ENCODE assay signal across 5 fruit fly cellular contexts in genomic region chr3L:7510414-7511384, dm6.
A peak's percentile ranks its signal among the peaks of the same experiment; 100 is the strongest.
TF ChIP-seq lines count a peak whose summit lies in the region.

TSS of gene CG7546 (plus strand) at chr3L:7510986.

- TF ChIP-seq CTCF in whole organism, embryonic (GFP tag; optimal IDR thresholded peaks at IDR 0.05; lab: Kevin White, UChicago): no peak

TF ChIP-seq in whole organism, adult, 20 proteins besides CTCF, POLR2A, EP300 and RAD21:
- TF ChIP-seq CG11617 (GFP tag; optimal IDR thresholded peaks at IDR 0.05; lab: Kevin White, UChicago) (no peak), Hr96 (GFP tag; optimal IDR thresholded peaks at IDR 0.05; lab: Kevin White, UChicago) (peak; percentile 23), CG14711 (tag; optimal IDR thresholded peaks at IDR 0.05; lab: Kevin White, UChicago) (peak; percentile 64), pad (GFP tag; optimal IDR thresholded peaks at IDR 0.05; lab: Kevin White, UChicago) (peak; percentile 43), toe (GFP tag; optimal IDR thresholded peaks at IDR 0.05; lab: Kevin White, UChicago) (no peak), CG5204 (GFP tag; optimal IDR thresholded peaks at IDR 0.05; lab: Kevin White, UChicago) (peak; percentile 50), kay (GFP tag; lab: Kevin White, UChicago; ENCODE audit: borderline replicate concordance) (no peak), ovo (GFP tag; optimal IDR thresholded peaks at IDR 0.05; lab: Kevin White, UChicago) (peak; percentile 45), Mnt (GFP tag; optimal IDR thresholded peaks at IDR 0.05; lab: Kevin White, UChicago) (peak; percentile 68), cic (GFP tag; optimal IDR thresholded peaks at IDR 0.05; lab: Kevin White, UChicago) (peak; percentile 12), bab1 (GFP tag; optimal IDR thresholded peaks at IDR 0.05; lab: Kevin White, UChicago) (peak; percentile 25), tj (GFP tag; optimal IDR thresholded peaks at IDR 0.05; lab: Kevin White, UChicago) (peak; percentile 82), CG33017 (tag; optimal IDR thresholded peaks at IDR 0.05; lab: Kevin White, UChicago) (peak; percentile 13)

TF ChIP-seq in whole organism, embryonic, 481 proteins besides CTCF, POLR2A, EP300 and RAD21 (continues in another document):
- TF ChIP-seq CrebB (tag; optimal IDR thresholded peaks at IDR 0.05; lab: Kevin White, UChicago): no peak
- no peak for TF ChIP-seq CG3065 (GFP tag; optimal IDR thresholded peaks at IDR 0.05; lab: Kevin White, UChicago)
- TF ChIP-seq CG2712 (tag; optimal IDR thresholded peaks at IDR 0.05; lab: Kevin White, UChicago): peak; percentile 33
- TF ChIP-seq CG1024 (GFP tag; IDR thresholded peaks at IDR 0.05; lab: Robert Waterston, UW): no peak
- no peak for TF ChIP-seq Doc3 (GFP tag; IDR thresholded peaks at IDR 0.05; lab: Robert Waterston, UW; ENCODE audit: partially characterized antibody)
- no peak for TF ChIP-seq Bdp1 (GFP tag; optimal IDR thresholded peaks at IDR 0.05; lab: Kevin White, UChicago)
- no peak for TF ChIP-seq CG4404 (GFP tag; IDR thresholded peaks at IDR 0.05; lab: Robert Waterston, UW)
- TF ChIP-seq Hand (GFP tag; optimal IDR thresholded peaks at IDR 0.05; lab: Kevin White, UChicago): no peak
- TF ChIP-seq emc (GFP tag; optimal IDR thresholded peaks at IDR 0.05; lab: Kevin White, UChicago): no peak
- TF ChIP-seq Trl (optimal IDR thresholded peaks at IDR 0.05; lab: Kevin White, UChicago): no peak
- no peak for TF ChIP-seq Trl (GFP tag; optimal IDR thresholded peaks at IDR 0.05; lab: Kevin White, UChicago)
- TF ChIP-seq Kr (GFP tag; optimal IDR thresholded peaks at IDR 0.05; lab: Kevin White, UChicago): peak; percentile 54
- peak; percentile 91 for TF ChIP-seq CG4617 (GFP tag; optimal IDR thresholded peaks at IDR 0.05; lab: Kevin White, UChicago; ENCODE audit: borderline replicate concordance)
- TF ChIP-seq NK7.1 (GFP tag; optimal IDR thresholded peaks at IDR 0.05; lab: Kevin White, UChicago): no peak
- TF ChIP-seq CG5953 (GFP tag; IDR thresholded peaks at IDR 0.05; lab: Robert Waterston, UW): no peak
- TF ChIP-seq HHEX (GFP tag; optimal IDR thresholded peaks at IDR 0.05; lab: Kevin White, UChicago): no peak
- TF ChIP-seq eyg (GFP tag; optimal IDR thresholded peaks at IDR 0.05; lab: Kevin White, UChicago): no peak
- TF ChIP-seq CG11398 (GFP tag; optimal IDR thresholded peaks at IDR 0.05; lab: Kevin White, UChicago): no peak
- no peak for TF ChIP-seq CG1647 (GFP tag; optimal IDR thresholded peaks at IDR 0.05; lab: Kevin White, UChicago)
- no peak for TF ChIP-seq CG13624 (GFP tag; optimal IDR thresholded peaks at IDR 0.05; lab: Kevin White, UChicago)
- TF ChIP-seq Doc2 (GFP tag; IDR thresholded peaks at IDR 0.05; lab: Robert Waterston, UW): no peak

TF ChIP-seq in whole organism, prepupa, 60 proteins besides CTCF, POLR2A, EP300 and RAD21 (continues in another document):
- TF ChIP-seq dac (GFP tag; optimal IDR thresholded peaks at IDR 0.05; lab: Kevin White, UChicago) (peak; percentile 12), CG9139 (GFP tag; optimal IDR thresholded peaks at IDR 0.05; lab: Kevin White, UChicago) (no peak), eg (GFP tag; IDR thresholded peaks at IDR 0.05; lab: Robert Waterston, UW) (peak; percentile 34; the same call in 1 of the 3 replicates), Hr38 (GFP tag; optimal IDR thresholded peaks at IDR 0.05; lab: Kevin White, UChicago) (no peak), CG1621 (tag; optimal IDR thresholded peaks at IDR 0.05; lab: Kevin White, UChicago) (peak; percentile 66), achi (GFP tag; optimal IDR thresholded peaks at IDR 0.05; lab: Kevin White, UChicago) (peak; percentile 92), Eip78C (GFP tag; lab: Kevin White, UChicago) (peak; percentile 82), Ets21C (GFP tag; optimal IDR thresholded peaks at IDR 0.05; lab: Kevin White, UChicago) (peak; percentile 11), CG8119 (GFP tag; IDR thresholded peaks at IDR 0.05; lab: Robert Waterston, UW) (0 out of 3 replicates have a peak, but pooled peaks have one; percentile 16), lz (GFP tag; optimal IDR thresholded peaks at IDR 0.05; lab: Kevin White, UChicago) (peak; percentile 12), CG31627 (GFP tag; optimal IDR thresholded peaks at IDR 0.05; lab: Kevin White, UChicago) (peak; percentile 47), Lpt (GFP tag; optimal IDR thresholded peaks at IDR 0.05; lab: Kevin White, UChicago) (no peak), ss (GFP tag; optimal IDR thresholded peaks at IDR 0.05; lab: Kevin White, UChicago) (peak in 1 of 2 experiments; percentile 26), Eip75B (GFP tag; optimal IDR thresholded peaks at IDR 0.05; lab: Kevin White, UChicago) (no peak), salr (GFP tag; optimal IDR thresholded peaks at IDR 0.05; lab: Kevin White, UChicago) (peak in 1 of 2 experiments; percentile 54), CG32006 (GFP tag; optimal IDR thresholded peaks at IDR 0.05; lab: Kevin White, UChicago) (peak; percentile 52), CG3919 (GFP tag; optimal IDR thresholded peaks at IDR 0.05; lab: Kevin White, UChicago) (peak; percentile 33), acj6 (GFP tag; optimal IDR thresholded peaks at IDR 0.05; lab: Kevin White, UChicago) (peak; percentile 41), svp (GFP tag; lab: Kevin White, UChicago) (peak; percentile 99), pdm3 (GFP tag; optimal IDR thresholded peaks at IDR 0.05; lab: Kevin White, UChicago) (no peak), CG3032 (tag; optimal IDR thresholded peaks at IDR 0.05; lab: Kevin White, UChicago) (peak; percentile 25)

TF ChIP-seq in whole organism, pupa, 21 proteins besides CTCF, POLR2A, EP300 and RAD21:
- TF ChIP-seq CG4496 (GFP tag; IDR thresholded peaks at IDR 0.05; lab: Robert Waterston, UW): 0 out of 3 replicates have a peak, but pooled peaks have one; percentile 26
- TF ChIP-seq CG32121 (GFP tag; IDR thresholded peaks at IDR 0.05; lab: Robert Waterston, UW): no peak
- peak; percentile 13; the same call in 1 of the 3 replicates for TF ChIP-seq fd96Ca (GFP tag; IDR thresholded peaks at IDR 0.05; lab: Robert Waterston, UW)
- TF ChIP-seq CG15710 (tag; optimal IDR thresholded peaks at IDR 0.05; lab: Kevin White, UChicago): peak; percentile 38
- peak; percentile 26 for TF ChIP-seq CG13204 (GFP tag; optimal IDR thresholded peaks at IDR 0.05; lab: Kevin White, UChicago)
- no peak for TF ChIP-seq gl (tag; optimal IDR thresholded peaks at IDR 0.05; lab: Kevin White, UChicago)
- peak; percentile 56 for TF ChIP-seq EcR (GFP tag; optimal IDR thresholded peaks at IDR 0.05; lab: Kevin White, UChicago)
- peak; percentile 56 for TF ChIP-seq CG8159 (tag; optimal IDR thresholded peaks at IDR 0.05; lab: Kevin White, UChicago)

TF ChIP-seq in whole organism, wandering third instar larva, 38 proteins besides CTCF, POLR2A, EP300 and RAD21:
- TF ChIP-seq Mio (GFP tag; optimal IDR thresholded peaks at IDR 0.05; lab: Kevin White, UChicago) (no peak), Vsx2 (GFP tag; optimal IDR thresholded peaks at IDR 0.05; lab: Kevin White, UChicago; ENCODE audit: partially characterized antibody) (no peak), rgr (GFP tag; optimal IDR thresholded peaks at IDR 0.05; lab: Kevin White, UChicago) (peak; percentile 58), fru (GFP tag; optimal IDR thresholded peaks at IDR 0.05; lab: Kevin White, UChicago) (peak; percentile 17), Myc (optimal IDR thresholded peaks at IDR 0.05; lab: Kevin White, UChicago) (peak; percentile 96), h (GFP tag; optimal IDR thresholded peaks at IDR 0.05; lab: Kevin White, UChicago) (no peak), lola (GFP tag; optimal IDR thresholded peaks at IDR 0.05; lab: Kevin White, UChicago) (no peak), Jra (GFP tag; optimal IDR thresholded peaks at IDR 0.05; lab: Kevin White, UChicago) (no peak), Rel (GFP tag; optimal IDR thresholded peaks at IDR 0.05; lab: Kevin White, UChicago) (no peak), Rel (tag; optimal IDR thresholded peaks at IDR 0.05; lab: Kevin White, UChicago) (peak; percentile 66), brk (GFP tag; optimal IDR thresholded peaks at IDR 0.05; lab: Kevin White, UChicago) (no peak), CG9705 (GFP tag; optimal IDR thresholded peaks at IDR 0.05; lab: Kevin White, UChicago) (peak; percentile 5), CrebA (GFP tag; optimal IDR thresholded peaks at IDR 0.05; lab: Kevin White, UChicago; ENCODE audit: borderline replicate concordance) (no peak), pan (optimal IDR thresholded peaks at IDR 0.05; lab: Kevin White, UChicago) (no peak), usp (GFP tag; optimal IDR thresholded peaks at IDR 0.05; lab: Kevin White, UChicago) (no peak), sage (GFP tag; optimal IDR thresholded peaks at IDR 0.05; lab: Kevin White, UChicago) (no peak), sv (GFP tag; optimal IDR thresholded peaks at IDR 0.05; lab: Kevin White, UChicago) (peak; percentile 3), HLH106 (tag; optimal IDR thresholded peaks at IDR 0.05; lab: Kevin White, UChicago) (peak; percentile 50), woc (GFP tag; optimal IDR thresholded peaks at IDR 0.05; lab: Kevin White, UChicago) (peak; percentile 57), ey (GFP tag; optimal IDR thresholded peaks at IDR 0.05; lab: Kevin White, UChicago) (no peak), Dif (GFP tag; optimal IDR thresholded peaks at IDR 0.05; lab: Kevin White, UChicago; ENCODE audit: partially characterized antibody) (no peak), Sp1 (GFP tag; optimal IDR thresholded peaks at IDR 0.05; lab: Kevin White, UChicago) (peak; percentile 31), br (GFP tag; optimal IDR thresholded peaks at IDR 0.05; lab: Kevin White, UChicago) (no peak), dsf (GFP tag; optimal IDR thresholded peaks at IDR 0.05; lab: Kevin White, UChicago; ENCODE audit: borderline replicate concordance) (no peak), psq (GFP tag; optimal IDR thresholded peaks at IDR 0.05; lab: Kevin White, UChicago) (peak; percentile 56), foxo (GFP tag; optimal IDR thresholded peaks at IDR 0.05; lab: Kevin White, UChicago) (peak in 1 of 2 experiments; percentile 59), jim (GFP tag; optimal IDR thresholded peaks at IDR 0.05; lab: Kevin White, UChicago) (no peak), OdsH (GFP tag; optimal IDR thresholded peaks at IDR 0.05; lab: Kevin White, UChicago) (peak; percentile 14), dl (GFP tag; optimal IDR thresholded peaks at IDR 0.05; lab: Kevin White, UChicago; ENCODE audit: insufficient read depth in 1 of 2, partially characterized antibody in 2 of 2) (no peak)
TF ChIP-seq in whole organism, wandering third instar larva: peak in this region for 12.
